Worm (Caenorhabditis elegans) whole organism, mixed stage, embryonic: ENCODE measurements around the gene F54E4.2.

Experiments used
- M03D4.4 ChIP-seq: sonication (generic microtip); optimal IDR thresholded peaks from 2 replicates; lab custom pipeline; 2017; ENCODE audit warnings: mild to moderate bottlenecking, missing genetic modification characterization, missing compliant biosample characterization
- bed-3 ChIP-seq: fragments of 200-800 bp; sonication (Bioruptor generic); optimal IDR thresholded peaks from 3 replicates; lab custom pipeline; 2018; ENCODE audit warnings: mild to moderate bottlenecking, missing genetic modification characterization, moderate library complexity, missing compliant biosample characterization
- blmp-1 ChIP-seq: fragments of 150-350 bp; optimal IDR thresholded peaks from 2 replicates; lab custom pipeline; 2014; ENCODE audit warnings: missing biosample characterization, missing genetic modification characterization
- ceh-39 ChIP-seq: fragments of 150-350 bp; optimal IDR thresholded peaks from 2 replicates; lab custom pipeline; 2014; ENCODE audit warnings: missing biosample characterization, missing genetic modification characterization
- ceh-43 ChIP-seq: fragments of 200-800 bp; sonication (Bioruptor generic); optimal IDR thresholded peaks from 2 replicates; lab custom pipeline; 2018; ENCODE audit warnings: mild to moderate bottlenecking, missing genetic modification characterization, moderate library complexity, missing compliant biosample characterization
- ceh-83 ChIP-seq: fragments of 200-800 bp; sonication (Bioruptor generic); optimal IDR thresholded peaks from 2 replicates; lab custom pipeline; 2018; ENCODE audit warnings: mild to moderate bottlenecking, missing genetic modification characterization, missing compliant biosample characterization
- ces-1 ChIP-seq: fragments of 150-350 bp; optimal IDR thresholded peaks from 2 replicates; lab custom pipeline; 2014; ENCODE audit warnings: missing biosample characterization, missing genetic modification reagents, missing genetic modification characterization
- cnd-1 ChIP-seq: fragments of 200-800 bp; sonication (Bioruptor generic); optimal IDR thresholded peaks from 2 replicates; lab custom pipeline; 2018; ENCODE audit warnings: mild to moderate bottlenecking, missing genetic modification characterization, missing compliant biosample characterization
- drap-1 ChIP-seq: fragments of 200-800 bp; sonication (Bioruptor generic); optimal IDR thresholded peaks from 3 replicates; lab custom pipeline; 2018; ENCODE audit warnings: mild to moderate bottlenecking, missing genetic modification characterization, missing compliant biosample characterization
- elt-1 ChIP-seq: sonication (generic microtip); optimal IDR thresholded peaks from 2 replicates; lab custom pipeline; 2017; ENCODE audit warnings: missing genetic modification characterization, mild to moderate bottlenecking, missing compliant biosample characterization, antibody characterized with exemption, moderate library complexity, borderline replicate concordance; ENCODE audit not compliant: insufficient read depth
- elt-3 ChIP-seq: fragments of 150-350 bp; optimal IDR thresholded peaks from 2 replicates; lab custom pipeline; 2014; ENCODE audit warnings: missing biosample characterization, missing genetic modification characterization
- flh-1 ChIP-seq: fragments of 200-800 bp; sonication (Bioruptor generic); optimal IDR thresholded peaks from 2 replicates; lab custom pipeline; 2018; ENCODE audit warnings: mild to moderate bottlenecking, missing genetic modification characterization, moderate library complexity, missing compliant biosample characterization
- ham-2 ChIP-seq: fragments of 200-800 bp; sonication (Bioruptor generic); optimal IDR thresholded peaks from 2 replicates; lab custom pipeline; 2018; ENCODE audit warnings: mild to moderate bottlenecking, missing genetic modification characterization, missing compliant biosample characterization
- hlh-1 ChIP-seq: fragments of 150-350 bp; optimal IDR thresholded peaks from 2 replicates; lab custom pipeline; 2014; ENCODE audit warnings: missing biosample characterization, missing genetic modification reagents, missing genetic modification characterization
- lin-13 ChIP-seq: fragments of 150-350 bp; optimal IDR thresholded peaks from 2 replicates; lab custom pipeline; 2014; ENCODE audit warnings: missing biosample characterization, missing genetic modification characterization
- lin-32 ChIP-seq: fragments of 200-800 bp; sonication (Bioruptor generic); optimal IDR thresholded peaks from 2 replicates; lab custom pipeline; 2018; ENCODE audit warnings: mild to moderate bottlenecking, missing genetic modification characterization, missing compliant biosample characterization
- lsy-2 ChIP-seq: fragments of 150-350 bp; optimal IDR thresholded peaks from 2 replicates; lab custom pipeline; 2014; ENCODE audit warnings: missing biosample characterization, missing genetic modification characterization
- mab-5 ChIP-seq: fragments of 150-350 bp; optimal IDR thresholded peaks from 2 replicates; lab custom pipeline; 2014; ENCODE audit warnings: missing biosample characterization, missing genetic modification characterization
- mep-1 ChIP-seq: fragments of 150-350 bp; optimal IDR thresholded peaks from 2 replicates; lab custom pipeline; 2017; ENCODE audit warnings: missing biosample characterization, missing genetic modification reagents, missing genetic modification characterization, inconsistent platforms
- mls-2 ChIP-seq: sonication (generic microtip); optimal IDR thresholded peaks from 2 replicates; lab custom pipeline; 2016; ENCODE audit warnings: mild to moderate bottlenecking, missing genetic modification characterization, moderate library complexity, missing compliant biosample characterization
- nhr-12 ChIP-seq: fragments of 150-350 bp; optimal IDR thresholded peaks from 2 replicates; lab custom pipeline; 2014; ENCODE audit warnings: missing biosample characterization, missing genetic modification characterization
- nhr-2 ChIP-seq: fragments of 150-350 bp; optimal IDR thresholded peaks from 2 replicates; lab custom pipeline; 2014; ENCODE audit warnings: missing biosample characterization, missing genetic modification characterization
- nhr-237 ChIP-seq: fragments of 150-350 bp; optimal IDR thresholded peaks from 2 replicates; lab custom pipeline; 2014; ENCODE audit warnings: missing biosample characterization, missing genetic modification characterization
- nhr-28 ChIP-seq: fragments of 150-350 bp; optimal IDR thresholded peaks from 2 replicates; lab custom pipeline; 2014; ENCODE audit warnings: missing biosample characterization, missing genetic modification characterization
- nhr-76 ChIP-seq: sonication (generic microtip); optimal IDR thresholded peaks from 2 replicates; lab custom pipeline; 2017; ENCODE audit warnings: missing biosample characterization, missing genetic modification characterization
- pha-4 ChIP-seq: fragments of 150-350 bp; optimal IDR thresholded peaks from 2 replicates; lab custom pipeline; 2018; ENCODE audit warnings: missing biosample characterization, missing genetic modification reagents, missing genetic modification characterization
- sem-2 ChIP-seq: fragments of 200-800 bp; sonication (Bioruptor generic); optimal IDR thresholded peaks from 2 replicates; lab custom pipeline; 2018; ENCODE audit warnings: mild to moderate bottlenecking, missing genetic modification characterization, missing compliant biosample characterization
- snpc-4 ChIP-seq: fragments of 150-350 bp; optimal IDR thresholded peaks from 2 replicates; lab custom pipeline; 2014; ENCODE audit warnings: missing biosample characterization, missing genetic modification characterization
- sptf-1 ChIP-seq: sonication (generic microtip); optimal IDR thresholded peaks from 2 replicates; lab custom pipeline; 2017; ENCODE audit warnings: mild to moderate bottlenecking, missing genetic modification characterization, moderate library complexity, missing compliant biosample characterization
- tbx-8 ChIP-seq: fragments of 200-800 bp; sonication (Bioruptor generic); optimal IDR thresholded peaks from 2 replicates; lab custom pipeline; 2018; ENCODE audit warnings: mild to moderate bottlenecking, missing genetic modification characterization, moderate library complexity, missing compliant biosample characterization
- unc-120 ChIP-seq: sonication (generic microtip); optimal IDR thresholded peaks from 2 replicates; lab custom pipeline; 2017; ENCODE audit warnings: missing genetic modification characterization, missing compliant biosample characterization; ENCODE audit not compliant: poor library complexity, severe bottlenecking
- unc-39 ChIP-seq: fragments of 150-350 bp; optimal IDR thresholded peaks from 2 replicates; lab custom pipeline; 2014; ENCODE audit warnings: missing biosample characterization, missing genetic modification characterization
- unc-62 ChIP-seq: fragments of 150-350 bp; optimal IDR thresholded peaks from 2 replicates; lab custom pipeline; 2014; ENCODE audit warnings: missing biosample characterization, missing genetic modification reagents, missing genetic modification characterization
- zip-8 ChIP-seq: fragments of 150-350 bp; optimal IDR thresholded peaks from 2 replicates; lab custom pipeline; 2014; ENCODE audit warnings: missing biosample characterization, missing genetic modification characterization
- ztf-11 ChIP-seq: fragments of 150-350 bp; optimal IDR thresholded peaks from 2 replicates; lab custom pipeline; 2014; ENCODE audit warnings: missing biosample characterization, missing genetic modification characterization

The F54E4.2 gene

DNA sequence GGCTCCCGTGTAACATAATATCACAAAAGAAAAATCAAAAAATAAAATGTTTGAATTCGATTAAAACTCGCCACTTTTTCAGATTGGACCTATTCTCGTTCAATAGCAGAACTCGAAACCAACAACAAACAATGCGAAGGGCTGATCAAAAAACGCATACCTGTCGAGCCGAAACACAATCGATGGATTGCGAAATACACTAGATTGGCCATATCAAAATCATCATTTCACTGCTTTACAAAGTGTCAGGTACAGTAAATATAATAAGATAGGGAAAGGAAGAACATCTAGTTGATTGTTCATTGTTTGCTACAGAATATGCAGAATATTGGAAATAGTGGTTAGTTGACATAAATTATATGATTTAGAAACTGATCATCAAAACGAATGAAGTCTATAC lies 20.9 kb downstream of the F54E4.2 start:
- TF ChIP-seq snpc-4 (tag; lab: Kevin White, UChicago) (no peak), unc-62 (GFP tag; lab: Kevin White, UChicago) (no peak), ceh-43 (GFP tag; lab: Kevin White, UChicago) (no peak), nhr-237 (tag; lab: Kevin White, UChicago) (no peak), ham-2 (GFP tag; lab: Kevin White, UChicago) (no peak), sem-2 (GFP tag; lab: Kevin White, UChicago) (no peak), nhr-76 (no peak), flh-1 (GFP tag; lab: Kevin White, UChicago) (no peak), ceh-83 (GFP tag; lab: Kevin White, UChicago) (no peak), mab-5 (no peak), blmp-1 (tag; lab: Kevin White, UChicago) (no peak), tbx-8 (GFP tag; lab: Kevin White, UChicago) (no peak)

DNA sequence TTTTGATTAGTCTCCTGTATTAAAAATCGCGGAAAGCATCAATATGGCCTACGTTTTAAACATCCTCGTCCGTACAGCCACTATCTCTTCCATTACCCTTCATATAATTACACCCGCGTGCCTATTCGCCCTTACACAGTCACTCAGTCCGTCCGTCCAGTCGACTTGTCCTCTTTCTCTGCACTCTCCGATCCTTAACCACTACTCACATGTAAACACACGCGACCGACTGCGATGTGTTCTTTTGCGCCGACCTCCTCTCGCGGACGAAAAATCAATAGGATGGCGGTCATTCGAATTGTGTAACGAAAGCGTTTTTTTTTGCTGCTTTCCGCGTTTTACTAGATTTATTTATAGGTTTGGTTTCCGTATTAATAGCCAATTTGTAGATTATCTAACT lies 26.0 kb downstream of the F54E4.2 start, which contains the start of gene eor-2:
Gene eor-2, plus strand, starts transcription at position 342 of the 400 bp plus-strand sequence.
- peak; percentile 62 for TF ChIP-seq mls-2 (tag; lab: Kevin White, UChicago)
- TF ChIP-seq hlh-1 (tag; lab: Kevin White, UChicago): no peak
- TF ChIP-seq elt-1 (tag; lab: Kevin White, UChicago): no peak
- peak; percentile 47 for TF ChIP-seq lin-13
- no peak for TF ChIP-seq sem-2 (GFP tag; lab: Kevin White, UChicago)
- TF ChIP-seq cnd-1 (tag; lab: Kevin White, UChicago): no peak
- TF ChIP-seq bed-3 (GFP tag; lab: Kevin White, UChicago): no peak
- TF ChIP-seq unc-39 (tag; lab: Kevin White, UChicago): no peak
- TF ChIP-seq nhr-237 (tag; lab: Kevin White, UChicago): no peak
- TF ChIP-seq nhr-28 (tag; lab: Kevin White, UChicago): no peak
- no peak for TF ChIP-seq lin-32
- no peak for TF ChIP-seq tbx-8 (GFP tag; lab: Kevin White, UChicago)
- peak; percentile 44 for TF ChIP-seq drap-1 (GFP tag; lab: Kevin White, UChicago)
- no peak for TF ChIP-seq unc-120 (tag; lab: Kevin White, UChicago)
- TF ChIP-seq elt-3: no peak
- no peak for TF ChIP-seq nhr-12 (tag; lab: Kevin White, UChicago)
- TF ChIP-seq mep-1: peak; percentile 65
- no peak for TF ChIP-seq ceh-39 (tag; lab: Kevin White, UChicago)
- no peak for TF ChIP-seq blmp-1 (tag; lab: Kevin White, UChicago)
- peak; percentile 51 for TF ChIP-seq ces-1 (GFP tag; lab: Kevin White, UChicago)
- TF ChIP-seq nhr-2: peak; percentile 14
- TF ChIP-seq unc-62 (GFP tag; lab: Kevin White, UChicago): peak; percentile 24
- TF ChIP-seq pha-4 (tag; lab: Kevin White, UChicago): peak; percentile 96
- no peak for TF ChIP-seq mab-5
- peak; percentile 28 for TF ChIP-seq ceh-43 (GFP tag; lab: Kevin White, UChicago)
- peak; percentile 24 for TF ChIP-seq M03D4.4
- TF ChIP-seq ham-2 (GFP tag; lab: Kevin White, UChicago): peak; percentile 46
- peak; percentile 31 for TF ChIP-seq lsy-2 (tag; lab: Kevin White, UChicago)
- TF ChIP-seq zip-8 (tag; lab: Kevin White, UChicago): no peak
- TF ChIP-seq nhr-76: no peak
- no peak for TF ChIP-seq snpc-4 (tag; lab: Kevin White, UChicago)
- peak; percentile 61 for TF ChIP-seq ceh-83 (GFP tag; lab: Kevin White, UChicago)
- peak; percentile 13 for TF ChIP-seq sptf-1
- peak; percentile 31 for TF ChIP-seq ztf-11 (tag; lab: Kevin White, UChicago)
- no peak for TF ChIP-seq flh-1 (GFP tag; lab: Kevin White, UChicago)

DNA sequence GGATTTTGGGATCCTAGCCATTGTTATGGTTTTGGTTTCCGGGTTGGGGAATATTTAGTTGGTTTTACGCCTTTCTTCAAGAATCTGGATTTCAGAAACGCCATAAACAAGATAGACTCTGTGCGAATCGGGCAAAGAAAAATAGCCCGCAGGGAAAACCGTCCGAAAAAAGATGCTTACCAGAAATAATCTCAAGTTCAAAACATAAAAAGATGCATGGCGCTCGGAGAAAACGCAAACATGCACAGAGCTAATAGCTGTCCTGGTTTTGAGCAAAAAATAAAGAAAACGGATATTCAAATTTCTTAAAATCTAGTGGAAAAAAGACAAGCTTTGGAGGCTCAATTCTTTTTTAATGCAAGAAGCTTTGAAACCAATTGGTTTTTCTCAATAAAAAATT lies 29.5 kb downstream of the F54E4.2 start, which contains the start of gene C44H4.6:
Gene C44H4.6, minus strand, starts transcription at position 101 of the 400 bp plus-strand sequence.
- TF ChIP-seq bed-3 (GFP tag; lab: Kevin White, UChicago) (no peak), sem-2 (GFP tag; lab: Kevin White, UChicago) (no peak), tbx-8 (GFP tag; lab: Kevin White, UChicago) (no peak), elt-1 (tag; lab: Kevin White, UChicago) (no peak), cnd-1 (tag; lab: Kevin White, UChicago) (no peak), ceh-43 (GFP tag; lab: Kevin White, UChicago) (no peak), snpc-4 (tag; lab: Kevin White, UChicago) (no peak), ham-2 (GFP tag; lab: Kevin White, UChicago) (no peak), ztf-11 (tag; lab: Kevin White, UChicago) (no peak), sptf-1 (no peak), M03D4.4 (no peak), ces-1 (GFP tag; lab: Kevin White, UChicago) (no peak), blmp-1 (tag; lab: Kevin White, UChicago) (no peak), nhr-237 (tag; lab: Kevin White, UChicago) (no peak), ceh-83 (GFP tag; lab: Kevin White, UChicago) (no peak)
